Worm (Caenorhabditis elegans) whole organism, L2 larva: ENCODE measurements around the gene pqn-91.

Experiments
- alr-1 ChIP-seq: fragments of 150-350 bp; optimal IDR thresholded peaks from 2 replicates; lab custom pipeline; 2014; ENCODE audit warnings: missing biosample characterization, missing genetic modification characterization
- aly-2 ChIP-seq: fragments of 150-350 bp; optimal IDR thresholded peaks from 2 replicates; lab custom pipeline; 2014; ENCODE audit warnings: missing biosample characterization, missing genetic modification characterization
- ceh-82 ChIP-seq: fragments of 150-350 bp; optimal IDR thresholded peaks from 2 replicates; lab custom pipeline; 2014; ENCODE audit warnings: missing biosample characterization, missing genetic modification characterization
- elt-3 ChIP-seq: sonication (generic microtip); optimal IDR thresholded peaks from 2 replicates; lab custom pipeline; 2017; ENCODE audit warnings: missing biosample characterization, missing genetic modification characterization
- mbf-1 ChIP-seq: sonication (generic microtip); optimal IDR thresholded peaks from 2 replicates; lab custom pipeline; 2017; ENCODE audit warnings: missing biosample characterization, missing genetic modification characterization
- mdl-1 ChIP-seq, 2 experiments: fragments of 150-350 bp in 1 of 2; sonication (generic microtip) in 1 of 2; optimal IDR thresholded peaks; 2 replicates each; lab custom pipeline; 2017; ENCODE audit warnings: missing biosample characterization in 2 of 2, missing genetic modification characterization in 2 of 2
- nhr-12 ChIP-seq: fragments of 150-350 bp; optimal IDR thresholded peaks from 2 replicates; lab custom pipeline; 2014; ENCODE audit warnings: missing biosample characterization, missing genetic modification characterization
- nhr-77 ChIP-seq: fragments of 150-350 bp; optimal IDR thresholded peaks from 2 replicates; lab custom pipeline; 2014; ENCODE audit warnings: missing biosample characterization, missing genetic modification characterization
- sma-3 ChIP-seq: sonication (generic microtip); optimal IDR thresholded peaks from 2 replicates; lab custom pipeline; 2016; ENCODE audit warnings: missing genetic modification reagents, missing genetic modification characterization, missing compliant biosample characterization
- snpc-4 ChIP-seq: fragments of 150-350 bp; optimal IDR thresholded peaks from 2 replicates; lab custom pipeline; 2014; ENCODE audit warnings: missing biosample characterization, missing genetic modification characterization
- unc-62 ChIP-seq: fragments of 150-350 bp; optimal IDR thresholded peaks from 2 replicates; lab custom pipeline; 2014; ENCODE audit warnings: missing biosample characterization, missing genetic modification reagents, missing genetic modification characterization
- ztf-4 ChIP-seq: fragments of 150-350 bp; optimal IDR thresholded peaks from 2 replicates; lab custom pipeline; 2014; ENCODE audit warnings: missing biosample characterization, missing genetic modification characterization

DNA sequence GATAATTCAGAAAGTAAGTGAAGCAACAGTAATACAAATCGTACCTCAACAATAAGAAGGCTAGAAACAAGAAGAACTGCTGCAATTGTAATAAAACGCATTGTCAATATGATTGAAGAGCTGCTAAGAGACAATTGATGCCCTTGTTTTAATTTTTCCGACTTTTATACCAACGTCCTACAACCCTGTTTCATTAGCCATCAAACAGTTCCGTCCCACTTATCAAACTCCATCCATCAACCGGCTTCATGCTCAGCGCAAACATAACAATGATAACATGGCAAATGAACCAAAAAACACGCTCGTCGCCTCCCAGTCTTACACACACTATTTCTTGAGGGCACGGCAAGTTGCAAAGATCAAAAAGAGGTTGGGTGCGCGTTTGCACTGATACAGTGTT is 545 bp upstream of the pqn-91 start, which contains the start of gene pqn-90:
- TF ChIP-seq elt-3 (tag; lab: Kevin White, UChicago) = no peak
- no peak for TF ChIP-seq unc-62 (GFP tag; lab: Kevin White, UChicago)
- no peak for TF ChIP-seq ceh-82 (tag; lab: Kevin White, UChicago)
- no peak for TF ChIP-seq snpc-4 (tag; lab: Kevin White, UChicago)
- TF ChIP-seq nhr-77 (tag; lab: Kevin White, UChicago) = no peak
- no peak for TF ChIP-seq mdl-1 (tag; optimal IDR thresholded peaks at IDR 0.05; lab: Kevin White, UChicago)
- no peak for TF ChIP-seq ztf-4
- TF ChIP-seq alr-1 (tag; lab: Kevin White, UChicago) = no peak
- no peak for TF ChIP-seq mbf-1 (tag; lab: Kevin White, UChicago)
- TF ChIP-seq sma-3 (GFP tag; lab: Kevin White, UChicago) = no peak
- no peak for TF ChIP-seq nhr-12 (tag; lab: Kevin White, UChicago)
- TF ChIP-seq aly-2 (tag; lab: Kevin White, UChicago) = no peak
